Worm (Caenorhabditis elegans): ENCODE results near the gene obr-3.

DNA sequence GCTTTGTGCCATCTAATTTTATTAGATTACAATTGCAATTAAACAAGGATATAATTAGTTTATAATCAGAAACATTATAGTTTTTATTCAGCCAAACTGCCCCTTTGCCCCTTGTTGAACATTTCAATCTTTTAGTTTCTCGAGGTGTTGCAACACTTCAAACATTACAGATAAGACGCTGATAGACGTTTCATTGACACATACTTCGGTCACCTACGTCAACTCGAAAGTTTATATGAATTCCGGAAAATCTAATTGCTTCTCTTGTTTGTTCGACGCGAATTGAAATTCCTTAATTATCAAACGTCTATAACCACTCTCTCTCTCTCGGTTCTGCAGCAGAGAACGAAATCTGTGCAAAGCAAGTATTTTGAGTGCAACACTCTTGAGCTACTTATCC is 42.4 kb downstream of the obr-3 start:
- TF ChIP-seq T22C8.4 (GFP tag; IDR thresholded peaks at IDR 0.05) (no peak), klf-2 (GFP tag; conservative IDR thresholded peaks at IDR 0.05) (no peak), ztf-29 (GFP tag; IDR thresholded peaks at IDR 0.05) (no peak), ref-1 (GFP tag; conservative IDR thresholded peaks at IDR 0.05) (no peak), flt-1 (GFP tag; IDR thresholded peaks at IDR 0.05) (no peak), ztf-23 (GFP tag; IDR thresholded peaks at IDR 0.05) (no peak), tab-1 (GFP tag; IDR thresholded peaks at IDR 0.05) (no peak), med-1 (GFP tag; optimal IDR thresholded peaks at IDR 0.05; ENCODE audit: insufficient read depth) (no peak), cog-1 (tag; optimal IDR thresholded peaks at IDR 0.05) (no peak)

Data from whole organism, midembryonic.